Worm (Caenorhabditis elegans) whole organism, young adult: ENCODE measurements around the gene nhl-3.

Experiments
- B0336.3 ChIP-seq: fragments of 200-800 bp; sonication (Bioruptor generic); IDR thresholded peaks from 2 replicates; pipeline ENCODE4 v1.3.6; 2022; ENCODE audit warnings: missing genetic modification characterization, missing compliant biosample characterization
- C17E4.6 ChIP-seq: fragments of 200-800 bp; sonication (Bioruptor generic); IDR thresholded peaks from 2 replicates; pipeline ENCODE4 v1.3.6; 2022; ENCODE audit warnings: missing genetic modification reagents, missing genetic modification characterization, missing compliant biosample characterization
- F10E7.11 ChIP-seq: sonication (generic microtip); optimal IDR thresholded peaks from 2 replicates; lab custom pipeline; 2017; ENCODE audit warnings: mild to moderate bottlenecking, missing genetic modification characterization, moderate library complexity, missing compliant biosample characterization
- F39B2.1 ChIP-seq: fragments of 200-800 bp; sonication (Bioruptor generic); IDR thresholded peaks from 2 replicates; pipeline ENCODE4 v1.3.6; 2022; ENCODE audit warnings: missing genetic modification reagents, missing genetic modification characterization, missing compliant biosample characterization
- F52B5.7 ChIP-seq: sonication (generic microtip); optimal IDR thresholded peaks from 2 replicates; lab custom pipeline; 2016; ENCODE audit warnings: mild to moderate bottlenecking, missing genetic modification characterization, missing compliant biosample characterization
- F55B11.4 ChIP-seq: sonication (generic microtip); optimal IDR thresholded peaks from 2 replicates; lab custom pipeline; 2016; ENCODE audit warnings: missing compliant biosample characterization, missing genetic modification characterization, borderline replicate concordance; ENCODE audit not compliant: insufficient read depth
- K11D2.4 ChIP-seq: fragments of 200-800 bp; sonication (Bioruptor generic); IDR thresholded peaks from 2 replicates; pipeline ENCODE4 v1.3.6; 2022; ENCODE audit warnings: missing genetic modification reagents, missing genetic modification characterization, missing compliant biosample characterization
- K12H6.12 ChIP-seq: fragments of 200-800 bp; sonication (Bioruptor generic); optimal IDR thresholded peaks from 2 replicates; lab custom pipeline; 2018; ENCODE audit warnings: mild to moderate bottlenecking, missing genetic modification characterization, missing compliant biosample characterization
- Y67H2A.10 ChIP-seq: fragments of 200-800 bp; sonication (Bioruptor generic); conservative IDR thresholded peaks from 2 replicates; pipeline ENCODE4 v1.3.6; 2022; ENCODE audit warnings: missing genetic modification reagents, missing genetic modification characterization, missing compliant biosample characterization
- Y95B8A.8 ChIP-seq: fragments of 200-800 bp; sonication (Bioruptor generic); IDR thresholded peaks from 2 replicates; pipeline ENCODE4 v1.3.6; 2022; ENCODE audit warnings: missing genetic modification reagents, missing genetic modification characterization, missing compliant biosample characterization
- akir-1 ChIP-seq: fragments of 200-800 bp; sonication (Bioruptor generic); optimal IDR thresholded peaks from 2 replicates; lab custom pipeline; 2018; ENCODE audit warnings: mild to moderate bottlenecking, missing genetic modification characterization, moderate library complexity, missing compliant biosample characterization
- ama-1 ChIP-seq, 3 experiments: fragments of 150-350 bp in 1 of 3; sonication (generic microtip) in 2 of 3; optimal IDR thresholded peaks; 2 replicates each; lab custom pipeline; 2014 to 2018; ENCODE audit warnings: missing biosample characterization in 2 of 3, missing genetic modification characterization in 2 of 3, missing genetic modification reagents in 2 of 3
- aptf-2 ChIP-seq: fragments of 200-800 bp; sonication (Bioruptor generic); conservative IDR thresholded peaks from 2 replicates; pipeline ENCODE4 v1.3.6; 2022; ENCODE audit warnings: missing genetic modification reagents, missing genetic modification characterization, missing compliant biosample characterization
- athp-1 ChIP-seq: sonication (generic microtip); optimal IDR thresholded peaks from 2 replicates; lab custom pipeline; 2017; ENCODE audit warnings: mild to moderate bottlenecking, missing genetic modification characterization, missing compliant biosample characterization
- attf-5 ChIP-seq: fragments of 200-800 bp; sonication (Bioruptor generic); optimal IDR thresholded peaks from 2 replicates; lab custom pipeline; 2018; ENCODE audit warnings: mild to moderate bottlenecking, missing genetic modification characterization, missing compliant biosample characterization
- attf-6 ChIP-seq: fragments of 200-800 bp; sonication (Bioruptor generic); IDR thresholded peaks from 2 replicates; pipeline ENCODE4 v1.3.6; 2022; ENCODE audit warnings: missing genetic modification reagents, missing genetic modification characterization, missing compliant biosample characterization
- ccch-3 ChIP-seq: fragments of 200-800 bp; sonication (Bioruptor generic); optimal IDR thresholded peaks from 2 replicates; lab custom pipeline; 2018; ENCODE audit warnings: mild to moderate bottlenecking, missing genetic modification characterization, missing compliant biosample characterization
- cebp-1 ChIP-seq, 2 experiments: fragments of 200-800 bp in 1 of 2; sonication (Bioruptor generic) in 1 of 2; sonication (generic microtip) in 1 of 2; IDR thresholded peaks in 1 of 2; optimal IDR thresholded peaks in 1 of 2; 2 replicates each; pipeline versions ENCODE4 v1.3.6 to Lab custom; 2017 to 2022; ENCODE audit warnings: missing compliant biosample characterization in 2 of 2, missing genetic modification characterization in 2 of 2, mild to moderate bottlenecking in 1 of 2, missing genetic modification reagents in 1 of 2, moderate library complexity in 1 of 2
- cebp-2 ChIP-seq: fragments of 200-800 bp; sonication (Bioruptor generic); IDR thresholded peaks from 2 replicates; pipeline ENCODE4 v1.3.6; 2022; ENCODE audit warnings: missing genetic modification characterization, missing compliant biosample characterization
- ceh-91 ChIP-seq: fragments of 200-800 bp; sonication (Bioruptor generic); IDR thresholded peaks from 2 replicates; pipeline ENCODE4 v1.3.6; 2022; ENCODE audit warnings: missing genetic modification reagents, missing genetic modification characterization, missing compliant biosample characterization
- die-1 ChIP-seq: sonication (generic microtip); optimal IDR thresholded peaks from 2 replicates; lab custom pipeline; 2016; ENCODE audit warnings: missing genotype, mild to moderate bottlenecking, missing genetic modification characterization, missing compliant biosample characterization
- him-1 ChIP-seq: sonication (generic microtip); optimal IDR thresholded peaks from 2 replicates; lab custom pipeline; 2016; ENCODE audit warnings: missing genotype, missing genetic modification reagents, missing genetic modification characterization, missing compliant biosample characterization
- hlh-26 ChIP-seq: fragments of 200-800 bp; sonication (Bioruptor generic); conservative IDR thresholded peaks from 2 replicates; pipeline ENCODE4 v1.3.6; 2022; ENCODE audit warnings: missing genetic modification reagents, missing genetic modification characterization, missing compliant biosample characterization
- hmg-20 ChIP-seq: fragments of 200-800 bp; sonication (Bioruptor generic); IDR thresholded peaks from 2 replicates; pipeline ENCODE4 v1.3.6; 2022; ENCODE audit warnings: missing genetic modification reagents, missing genetic modification characterization, missing compliant biosample characterization
- let-526 ChIP-seq: fragments of 200-800 bp; sonication (Bioruptor generic); IDR thresholded peaks from 2 replicates; pipeline ENCODE4 v1.3.6; 2022; ENCODE audit warnings: missing genetic modification reagents, missing genetic modification characterization, missing compliant biosample characterization
- let-607 ChIP-seq, 2 experiments: fragments of 200-800 bp in 1 of 2; sonication (Bioruptor generic) in 1 of 2; sonication (generic microtip) in 1 of 2; optimal IDR thresholded peaks; 2 replicates each; lab custom pipeline; 2016 to 2018; ENCODE audit warnings: mild to moderate bottlenecking in 2 of 2, missing compliant biosample characterization in 2 of 2, missing genetic modification characterization in 2 of 2, moderate library complexity in 2 of 2, missing genotype in 1 of 2
- lin-26 ChIP-seq: fragments of 200-800 bp; sonication (Bioruptor generic); IDR thresholded peaks from 2 replicates; pipeline ENCODE4 v1.3.6; 2022; ENCODE audit warnings: missing genetic modification reagents, missing genetic modification characterization, missing compliant biosample characterization
- lin-54 ChIP-seq: fragments of 200-800 bp; sonication (Bioruptor generic); optimal IDR thresholded peaks from 2 replicates; lab custom pipeline; 2018; ENCODE audit warnings: mild to moderate bottlenecking, missing genetic modification characterization, missing compliant biosample characterization
- lsl-1 ChIP-seq: fragments of 200-800 bp; sonication (Bioruptor generic); optimal IDR thresholded peaks from 2 replicates; lab custom pipeline; 2018; ENCODE audit warnings: mild to moderate bottlenecking, missing genetic modification characterization, moderate library complexity, missing compliant biosample characterization
- lsy-27 ChIP-seq: sonication (generic microtip); optimal IDR thresholded peaks from 2 replicates; lab custom pipeline; 2017; ENCODE audit warnings: missing genetic modification characterization, mild to moderate bottlenecking, missing compliant biosample characterization, antibody characterized with exemption, missing genotype, borderline replicate concordance; ENCODE audit not compliant: insufficient read depth
- madf-6 ChIP-seq: fragments of 200-800 bp; sonication (Bioruptor generic); IDR thresholded peaks from 2 replicates; pipeline ENCODE4 v1.3.6; 2022; ENCODE audit warnings: missing genetic modification reagents, missing genetic modification characterization, missing compliant biosample characterization
- mcd-1 ChIP-seq: fragments of 200-800 bp; sonication (Bioruptor generic); IDR thresholded peaks from 2 replicates; pipeline ENCODE4 v1.3.6; 2022; ENCODE audit warnings: missing genetic modification reagents, missing genetic modification characterization, missing compliant biosample characterization
- mel-28 ChIP-seq: sonication (generic microtip); optimal IDR thresholded peaks from 2 replicates; lab custom pipeline; 2016; ENCODE audit warnings: borderline replicate concordance, mild to moderate bottlenecking, missing genetic modification characterization, missing compliant biosample characterization
- nhr-27 ChIP-seq: fragments of 200-800 bp; sonication (Bioruptor generic); optimal IDR thresholded peaks from 2 replicates; lab custom pipeline; 2018; ENCODE audit warnings: mild to moderate bottlenecking, missing genetic modification characterization, moderate library complexity, missing compliant biosample characterization
- pbrm-1 ChIP-seq: fragments of 200-800 bp; sonication (Bioruptor generic); IDR thresholded peaks from 2 replicates; pipeline ENCODE4 v1.3.6; 2022; ENCODE audit warnings: missing genetic modification reagents, missing genetic modification characterization, missing compliant biosample characterization
- rcor-1 ChIP-seq: fragments of 200-800 bp; sonication (Bioruptor generic); IDR thresholded peaks from 2 replicates; pipeline ENCODE4 v1.3.6; 2022; ENCODE audit warnings: missing genetic modification reagents, missing genetic modification characterization, missing compliant biosample characterization
- rpc-1 ChIP-seq, 2 experiments: fragments of 150-350 bp in 1 of 2; sonication (generic microtip) in 1 of 2; optimal IDR thresholded peaks; 2 replicates each; lab custom pipeline; 2014 to 2018; ENCODE audit warnings: missing biosample characterization in 1 of 2, missing genetic modification characterization in 1 of 2, missing genetic modification reagents in 1 of 2, missing genotype in 1 of 2
- sdz-38 ChIP-seq: sonication (generic microtip); optimal IDR thresholded peaks from 2 replicates; lab custom pipeline; 2016; ENCODE audit warnings: missing genotype, missing genetic modification characterization, missing compliant biosample characterization
- sea-2 ChIP-seq: fragments of 200-800 bp; sonication (Bioruptor generic); IDR thresholded peaks from 2 replicates; pipeline ENCODE4 v1.3.6; 2022; ENCODE audit warnings: missing genetic modification characterization, missing compliant biosample characterization
- somi-1 ChIP-seq: fragments of 200-800 bp; sonication (Bioruptor generic); optimal IDR thresholded peaks from 2 replicates; lab custom pipeline; 2018; ENCODE audit warnings: mild to moderate bottlenecking, missing genetic modification characterization, missing compliant biosample characterization
- sptf-2 ChIP-seq: fragments of 200-800 bp; sonication (Bioruptor generic); optimal IDR thresholded peaks from 2 replicates; lab custom pipeline; 2018; ENCODE audit warnings: mild to moderate bottlenecking, missing genetic modification characterization, missing compliant biosample characterization
- tbp1 ChIP-seq: fragments of 200-800 bp; sonication (Bioruptor generic); optimal IDR thresholded peaks from 2 replicates; lab custom pipeline; 2018; ENCODE audit warnings: mild to moderate bottlenecking, missing genetic modification characterization, missing compliant biosample characterization
- tbx-9 ChIP-seq: sonication (generic microtip); optimal IDR thresholded peaks from 2 replicates; lab custom pipeline; 2016; ENCODE audit warnings: borderline replicate concordance, missing genetic modification characterization, inconsistent platforms, missing compliant biosample characterization
- zfh-2 ChIP-seq: fragments of 200-800 bp; sonication (Bioruptor generic); conservative IDR thresholded peaks from 2 replicates; pipeline ENCODE4 v1.3.6; 2022; ENCODE audit warnings: missing genetic modification reagents, missing genetic modification characterization, missing compliant biosample characterization
- ztf-18 ChIP-seq: sonication (generic microtip); optimal IDR thresholded peaks from 2 replicates; lab custom pipeline; 2016; ENCODE audit warnings: missing genotype, mild to moderate bottlenecking, missing genetic modification characterization, missing compliant biosample characterization
- ztf-3 ChIP-seq: fragments of 200-800 bp; sonication (Bioruptor generic); optimal IDR thresholded peaks from 2 replicates; lab custom pipeline; 2018; ENCODE audit warnings: mild to moderate bottlenecking, missing genetic modification characterization, missing compliant biosample characterization
- ztf-6 ChIP-seq: fragments of 200-800 bp; sonication (Bioruptor generic); IDR thresholded peaks from 2 replicates; pipeline ENCODE4 v1.3.6; 2022; ENCODE audit warnings: missing genetic modification reagents, missing genetic modification characterization, missing compliant biosample characterization

The nhl-3 gene

ce11 chrII:580189-580643 lies 21.7 kb downstream of the nhl-3 start, which contains the start of the genes cdc-37 and W08F4.3 (continued):
- TF ChIP-seq die-1 (tag; lab: Kevin White, UChicago) (no peak), C17E4.6 (GFP tag; lab: Robert Waterston, UW) (no peak), attf-5 (GFP tag; lab: Kevin White, UChicago) (no peak), rcor-1 (GFP tag; lab: Robert Waterston, UW) (peak; percentile 19; the same call in 1 of the 2 replicates), lin-54 (GFP tag; lab: Kevin White, UChicago) (peak; percentile 52), ztf-18 (tag; lab: Kevin White, UChicago) (no peak), lin-26 (GFP tag; lab: Robert Waterston, UW) (no peak), aptf-2 (no peak), ama-1 (optimal IDR thresholded peaks at IDR 0.05; lab: Kevin White, UChicago) (no peak), ama-1 (GFP tag; optimal IDR thresholded peaks at IDR 0.05; lab: Kevin White, UChicago) (no peak), ceh-91 (peak; percentile 69), K11D2.4 (no peak), madf-6 (peak; percentile 87), cebp-2 (GFP tag; lab: Robert Waterston, UW) (no peak), ztf-3 (GFP tag; lab: Kevin White, UChicago) (no peak), F39B2.1 (GFP tag; lab: Robert Waterston, UW) (no peak), ztf-6 (GFP tag; lab: Robert Waterston, UW) (no peak), cebp-1 (GFP tag; IDR thresholded peaks at IDR 0.05; lab: Robert Waterston, UW) (no peak), cebp-1 (tag; optimal IDR thresholded peaks at IDR 0.05; lab: Kevin White, UChicago) (no peak), sea-2 (no peak), B0336.3 (no peak), let-526 (GFP tag; lab: Robert Waterston, UW) (no peak), nhr-27 (tag; lab: Kevin White, UChicago) (no peak), tbp1 (GFP tag; lab: Kevin White, UChicago) (no peak), K12H6.12 (tag; lab: Kevin White, UChicago) (no peak), mcd-1 (peak; percentile 63), F55B11.4 (tag; lab: Kevin White, UChicago) (no peak), sptf-2 (GFP tag; lab: Kevin White, UChicago) (no peak), mel-28 (tag; lab: Kevin White, UChicago) (no peak), akir-1 (GFP tag; lab: Kevin White, UChicago) (no peak), lsy-27 (no peak), him-1 (tag; lab: Kevin White, UChicago) (no peak), F52B5.7 (tag; lab: Kevin White, UChicago) (no peak), tbx-9 (tag; lab: Kevin White, UChicago) (no peak), zfh-2 (GFP tag; lab: Robert Waterston, UW) (no peak), hlh-26 (GFP tag; lab: Robert Waterston, UW) (no peak), athp-1 (tag; lab: Kevin White, UChicago) (no peak), F10E7.11 (no peak), Y67H2A.10 (GFP tag; lab: Robert Waterston, UW) (no peak), let-607 (tag; optimal IDR thresholded peaks at IDR 0.05; lab: Kevin White, UChicago) (no peak), pbrm-1 (GFP tag; lab: Robert Waterston, UW) (0 out of 2 replicates have a peak, but pooled peaks have one; percentile 20), attf-6 (GFP tag; lab: Robert Waterston, UW) (no peak), sdz-38 (tag; lab: Kevin White, UChicago) (no peak), ccch-3 (no peak), hmg-20 (no peak), rpc-1 (optimal IDR thresholded peaks at IDR 0.05; lab: Kevin White, UChicago) (no peak), rpc-1 (tag; optimal IDR thresholded peaks at IDR 0.05; lab: Kevin White, UChicago) (no peak), Y95B8A.8 (GFP tag; lab: Robert Waterston, UW) (no peak), somi-1 (GFP tag; lab: Kevin White, UChicago) (no peak), lsl-1 (GFP tag; lab: Kevin White, UChicago) (peak; percentile 37)
